Worm (Caenorhabditis elegans): Measurements from ENCODE around the gene Y49A3A.4.
A peak's percentile ranks its signal among the peaks of the same experiment; 100 is the strongest.

DNA sequence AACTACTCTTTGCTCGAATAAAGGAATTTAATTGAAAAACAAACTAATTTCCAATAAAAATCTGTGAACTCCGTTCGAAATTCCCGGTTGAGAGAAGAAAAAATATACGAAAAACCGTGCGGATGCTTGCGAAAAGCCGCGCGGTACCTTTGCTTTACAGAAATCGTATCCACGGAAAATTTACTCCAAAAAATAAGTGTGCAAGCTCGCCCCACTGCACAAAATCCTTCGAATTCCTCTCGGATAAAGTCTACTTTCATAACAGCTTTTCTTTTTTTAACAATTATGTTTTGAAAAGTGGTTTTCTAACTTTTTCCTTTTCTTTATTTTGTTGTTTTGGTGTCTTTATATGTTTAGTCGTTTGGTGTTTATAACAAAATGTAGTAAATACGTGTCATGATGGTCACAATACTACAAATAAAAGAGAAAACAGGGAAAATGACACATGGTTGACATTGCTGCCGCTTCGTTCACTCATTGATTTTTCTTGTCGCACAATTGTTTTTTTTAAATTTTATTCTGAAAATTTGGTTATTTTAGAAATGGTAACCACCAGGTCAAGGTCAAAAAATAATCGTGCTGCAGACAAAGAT lies 11.4 kb downstream of the Y49A3A.4 start, which contains the start of gene cept-2:
- TF ChIP-seq zag-1 (tag; optimal IDR thresholded peaks at IDR 0.05) (no peak), ama-1 (optimal IDR thresholded peaks at IDR 0.05) (no peak), ztf-11 (tag; optimal IDR thresholded peaks at IDR 0.05) (no peak), pqm-1 (tag; optimal IDR thresholded peaks at IDR 0.05) (peak; percentile 20), daf-12 (tag; optimal IDR thresholded peaks at IDR 0.05) (peak; percentile 55), fos-1 (tag; optimal IDR thresholded peaks at IDR 0.05) (peak; percentile 30), unc-62 (GFP tag; optimal IDR thresholded peaks at IDR 0.05) (peak; percentile 63), nhr-11 (tag; optimal IDR thresholded peaks at IDR 0.05) (peak; percentile 68), nhr-76 (tag; optimal IDR thresholded peaks at IDR 0.05) (no peak), aly-2 (tag; optimal IDR thresholded peaks at IDR 0.05) (no peak), skn-1 (tag; optimal IDR thresholded peaks at IDR 0.05) (peak; percentile 56), R02D3.7 (tag; optimal IDR thresholded peaks at IDR 0.05) (peak; percentile 85), unc-39 (tag; optimal IDR thresholded peaks at IDR 0.05) (no peak), ceh-28 (tag; optimal IDR thresholded peaks at IDR 0.05) (peak; percentile 76)
